Worm (Caenorhabditis elegans) whole organism, midembryonic: Measurements from ENCODE around the gene mtr-4.

Experiments
- T22C8.4 ChIP-seq: fragments of 200-800 bp; sonication (Bioruptor generic); IDR thresholded peaks from 2 replicates; pipeline ENCODE4 v1.3.6; 2022; ENCODE audit warnings: missing genetic modification characterization, missing compliant biosample characterization
- flt-1 ChIP-seq: fragments of 200-800 bp; sonication (Bioruptor generic); IDR thresholded peaks from 2 replicates; pipeline ENCODE4 v1.3.6; 2022; ENCODE audit warnings: missing genetic modification characterization, missing compliant biosample characterization
- ztf-29 ChIP-seq: fragments of 200-800 bp; sonication (Bioruptor generic); IDR thresholded peaks from 2 replicates; pipeline ENCODE4 v1.3.6; 2022; ENCODE audit warnings: missing genetic modification reagents, missing genetic modification characterization, missing compliant biosample characterization

- TF ChIP-seq T22C8.4 (GFP tag; lab: Robert Waterston, UW): no peak
- TF ChIP-seq ztf-29 (GFP tag; lab: Robert Waterston, UW): no peak
- TF ChIP-seq flt-1 (GFP tag; lab: Robert Waterston, UW): no peak
Measured at ce11 chrIV:9833337-9833736, 7.8 kb downstream of the mtr-4 start.
